Fruit fly (Drosophila melanogaster) whole organism: ENCODE data around the gene CG15579.

Experiments used
- CG8478 ChIP-seq: fragments of >200 bp; optimal IDR thresholded peaks from 2 replicates; lab custom pipeline; 2018; ENCODE audit warnings: inconsistent platforms
- Dll ChIP-seq: fragments of >200 bp; optimal IDR thresholded peaks from 2 replicates; lab custom pipeline; 2017
- EcR ChIP-seq, 2 experiments: fragments of >200 bp; optimal IDR thresholded peaks; 2 replicates each; lab custom pipeline; 2017; ENCODE audit warnings: missing biosample characterization in 2 of 2, missing genetic modification characterization in 2 of 2, missing genetic modification reagents in 2 of 2
- pan ChIP-seq: fragments of >200 bp; optimal IDR thresholded peaks from 2 replicates; lab custom pipeline; 2017
- psq ChIP-seq: fragments of >200 bp; optimal IDR thresholded peaks from 2 replicates; lab custom pipeline; 2017
- usp ChIP-seq: fragments of >200 bp; optimal IDR thresholded peaks from 2 replicates; lab custom pipeline; 2017; ENCODE audit warnings: missing biosample characterization, missing genetic modification characterization, mixed read lengths

The CG15579 gene

DNA sequence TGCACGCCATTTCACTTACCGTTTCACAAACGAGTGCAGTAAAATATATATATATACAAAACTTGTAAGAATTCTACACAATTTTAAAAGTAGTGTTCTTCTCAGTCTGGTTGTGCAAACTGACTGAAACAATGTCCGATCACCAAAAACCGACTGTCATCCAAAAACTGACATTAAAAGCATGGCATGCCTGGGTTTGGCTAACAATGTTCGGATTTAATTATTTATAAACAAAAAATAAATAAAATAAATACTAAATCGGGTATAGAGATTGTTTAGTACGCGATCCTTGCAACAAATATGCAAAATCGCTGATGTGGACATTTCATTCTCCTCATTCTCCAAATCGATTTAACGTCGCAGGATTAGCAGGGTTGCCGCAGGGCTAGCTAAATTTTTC lies 9.4 kb downstream of the CG15579 start, which contains the start of gene CG12692:
Gene CG12692 (minus strand): TSS at position 101 of the 400 bp plus-strand sequence.
- TF ChIP-seq psq (lab: Kevin White, UChicago): no peak
- TF ChIP-seq pan: no peak
- TF ChIP-seq Dll (lab: Kevin White, UChicago): no peak
- no peak for TF ChIP-seq usp
- no peak for TF ChIP-seq CG8478 (lab: Kevin White, UChicago)
- TF ChIP-seq EcR (GFP tag; optimal IDR thresholded peaks at IDR 0.05; lab: Kevin White, UChicago): no peak

DNA sequence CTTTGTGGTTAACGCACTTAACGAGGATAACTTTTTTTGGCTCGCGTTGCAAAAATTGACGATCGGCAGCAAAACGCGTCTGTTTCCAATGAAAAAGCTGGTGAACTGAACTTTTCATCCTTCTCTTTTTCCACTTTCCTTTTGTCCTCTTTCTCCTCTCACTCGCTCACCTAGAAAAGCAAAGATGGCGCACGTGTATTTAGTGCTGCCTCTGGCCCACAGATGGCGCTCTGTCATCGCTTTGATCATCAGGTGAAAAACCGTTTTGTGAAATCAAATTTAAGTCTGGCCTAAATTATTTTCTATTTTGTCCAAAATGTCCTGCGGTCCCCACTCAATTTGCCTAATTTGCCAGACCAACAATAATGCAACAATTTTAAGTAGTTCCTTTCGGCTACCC lies 18.2 kb downstream of the CG15579 start:
- TF ChIP-seq pan: no peak
- no peak for TF ChIP-seq psq (lab: Kevin White, UChicago)
- no peak for TF ChIP-seq usp
- no peak for TF ChIP-seq EcR (GFP tag; optimal IDR thresholded peaks at IDR 0.05; lab: Kevin White, UChicago)
- no peak for TF ChIP-seq CG8478 (lab: Kevin White, UChicago)
- no peak for TF ChIP-seq Dll (lab: Kevin White, UChicago)

DNA sequence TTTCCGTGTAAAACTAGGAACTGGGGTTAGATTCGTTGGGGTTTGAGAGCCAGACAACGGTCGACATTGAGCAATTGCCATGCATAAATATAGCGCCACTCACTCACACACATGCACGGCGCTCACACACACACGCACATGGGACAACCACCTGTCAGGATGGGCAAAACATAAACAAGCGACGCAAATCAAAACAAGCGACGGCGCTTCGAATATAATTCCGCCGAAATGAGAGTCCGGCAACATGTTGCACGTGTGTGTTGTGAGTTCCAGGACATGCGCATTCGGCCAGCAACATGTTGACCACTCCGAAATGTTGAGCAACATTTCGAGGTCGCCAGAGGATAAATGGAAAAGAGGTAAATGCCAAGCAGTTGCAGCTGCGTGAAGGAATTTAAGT lies 30.8 kb downstream of the CG15579 start:
- TF ChIP-seq EcR (GFP tag; optimal IDR thresholded peaks at IDR 0.05; lab: Kevin White, UChicago) (no peak), pan (no peak), usp (no peak), CG8478 (lab: Kevin White, UChicago) (no peak), Dll (lab: Kevin White, UChicago) (no peak), psq (lab: Kevin White, UChicago) (no peak)

DNA sequence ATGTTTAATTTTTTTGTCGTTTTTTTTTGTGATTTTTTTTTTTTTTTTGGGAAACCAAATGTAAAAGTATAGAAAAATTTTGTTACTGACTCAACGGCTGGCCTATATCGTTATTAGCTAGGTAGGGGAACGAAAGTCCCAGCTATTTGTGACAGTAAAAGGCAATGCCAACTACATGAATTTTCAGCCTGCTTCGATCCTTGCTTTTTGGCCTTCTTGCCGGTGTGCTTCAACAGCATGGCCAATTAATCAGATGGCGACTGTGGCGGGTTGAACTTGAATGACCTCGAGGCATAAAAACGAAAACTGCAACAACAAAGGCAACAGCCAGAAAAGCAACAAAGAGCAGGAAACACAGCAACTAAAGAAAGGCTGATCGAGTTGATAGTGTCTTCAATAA lies 33.7 kb downstream of the CG15579 start, which contains the start of gene CG15578:
Gene CG15578 (minus strand): TSS at position 101 of the 400 bp plus-strand sequence.
- TF ChIP-seq EcR (GFP tag; optimal IDR thresholded peaks at IDR 0.05; lab: Kevin White, UChicago) (no peak), CG8478 (lab: Kevin White, UChicago) (no peak), Dll (lab: Kevin White, UChicago) (no peak), psq (lab: Kevin White, UChicago) (no peak), pan (no peak), usp (no peak)

DNA sequence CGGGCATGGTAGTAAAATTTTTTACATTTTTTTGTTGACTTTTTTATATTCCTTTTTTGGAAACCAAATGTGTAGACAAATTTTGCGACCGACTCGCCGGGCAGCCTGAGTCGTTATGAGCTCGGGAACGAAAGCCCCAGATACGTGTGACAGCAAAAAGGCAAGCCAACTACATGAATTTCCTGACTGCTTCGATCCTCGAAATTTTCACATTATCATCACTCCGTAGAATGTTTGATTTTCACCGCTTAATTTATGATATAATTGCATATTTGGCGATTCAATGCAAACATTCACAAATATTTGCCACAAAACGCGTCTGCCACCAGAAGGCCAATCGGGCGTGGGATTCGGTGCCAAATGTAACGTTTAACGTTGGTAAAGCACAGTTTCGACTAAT lies 34.7 kb downstream of the CG15579 start, which contains the start of gene CG15577:
Gene CG15577 (minus strand): TSS at position 101 of the 400 bp plus-strand sequence.
- no peak for TF ChIP-seq pan
- no peak for TF ChIP-seq Dll (lab: Kevin White, UChicago)
- no peak for TF ChIP-seq CG8478 (lab: Kevin White, UChicago)
- no peak for TF ChIP-seq EcR (GFP tag; optimal IDR thresholded peaks at IDR 0.05; lab: Kevin White, UChicago)
- no peak for TF ChIP-seq psq (lab: Kevin White, UChicago)
- no peak for TF ChIP-seq usp

DNA sequence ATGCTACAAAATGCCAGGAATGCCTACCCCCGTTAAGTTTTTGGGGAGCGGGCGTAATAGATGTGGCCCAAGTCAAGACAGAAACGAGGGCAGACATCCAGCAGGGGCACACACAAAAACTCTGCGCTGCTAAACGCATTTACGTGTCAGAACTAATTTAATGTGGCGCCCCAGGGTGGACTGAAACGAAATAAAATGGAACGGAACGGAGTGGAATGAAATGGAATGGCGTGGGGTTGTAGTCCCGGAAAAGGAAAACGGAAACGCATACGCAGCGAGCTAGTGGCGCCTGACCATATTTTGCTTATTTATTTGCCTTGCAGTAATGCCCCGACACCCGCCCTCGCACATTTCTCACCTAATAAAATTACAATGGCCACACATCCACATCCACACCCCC lies 38.1 kb downstream of the CG15579 start:
- TF ChIP-seq usp: no peak

DNA sequence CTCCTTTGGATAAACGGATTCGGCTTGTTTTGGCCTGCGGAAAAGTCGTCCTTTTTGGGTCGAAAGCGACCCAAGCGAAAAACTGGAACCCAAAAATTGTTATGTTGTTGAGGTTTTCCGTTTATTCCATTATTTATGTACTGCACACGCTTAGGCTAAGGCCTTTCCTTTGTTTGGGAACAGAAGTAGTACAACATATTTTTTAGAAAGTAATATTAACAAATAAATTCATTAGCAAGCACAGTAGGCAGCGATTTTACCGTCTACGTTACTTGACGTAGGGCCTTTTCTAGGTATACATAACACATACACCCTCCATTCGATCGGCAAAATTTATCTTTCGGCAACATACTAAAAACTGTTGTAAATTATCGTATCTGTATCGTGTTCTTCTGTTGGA lies 43.2 kb downstream of the CG15579 start, which contains the start of gene CG15572:
Gene CG15572 (plus strand): TSS at position 301 of the 400 bp plus-strand sequence.
- TF ChIP-seq CG8478 (lab: Kevin White, UChicago) (no peak), Dll (lab: Kevin White, UChicago) (no peak), psq (lab: Kevin White, UChicago) (no peak), usp (no peak), pan (no peak), EcR (GFP tag; optimal IDR thresholded peaks at IDR 0.05; lab: Kevin White, UChicago) (no peak)

DNA sequence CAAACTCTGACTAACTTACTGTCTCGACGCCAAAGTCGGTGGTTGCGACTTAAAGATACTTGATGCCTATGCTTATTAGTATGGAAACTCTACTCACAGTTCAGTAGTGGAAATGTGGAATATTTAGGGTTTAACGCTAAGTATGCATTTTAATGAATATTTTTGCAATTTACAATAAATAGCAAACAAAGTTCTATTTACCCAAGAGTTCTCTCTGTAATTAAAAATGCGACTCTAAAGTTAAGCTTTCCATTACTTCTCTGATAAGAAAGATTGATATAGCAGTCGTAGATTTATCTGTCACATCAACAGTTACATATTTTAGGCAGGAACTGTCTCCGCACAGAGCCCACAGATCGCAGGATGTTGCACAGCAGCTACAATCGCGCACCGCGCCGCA lies 45.8 kb downstream of the CG15579 start, which contains the start of gene CG12691:
Gene CG12691 (plus strand): TSS at position 301 of the 400 bp plus-strand sequence.
- TF ChIP-seq EcR (GFP tag; optimal IDR thresholded peaks at IDR 0.05; lab: Kevin White, UChicago) (no peak), usp (no peak), pan (no peak), psq (lab: Kevin White, UChicago) (no peak)

DNA sequence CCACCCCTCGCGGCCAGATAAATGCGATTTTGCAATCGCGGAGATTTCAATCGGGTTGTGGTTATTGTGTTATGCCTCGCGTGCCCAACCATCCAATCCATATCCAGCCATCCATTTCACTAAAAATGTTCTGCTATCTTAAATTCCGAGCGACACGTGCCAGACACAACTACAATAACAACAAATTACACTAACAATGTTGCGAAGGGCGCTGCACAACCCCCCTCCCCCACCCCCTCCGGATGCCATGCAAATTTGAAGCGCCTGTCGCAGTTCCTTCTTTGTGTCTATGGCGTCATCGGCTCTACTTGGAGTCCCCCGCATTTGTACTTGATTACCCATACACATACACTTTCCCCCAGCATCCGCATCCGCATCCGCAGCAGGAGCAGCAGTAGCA lies 46.3 kb downstream of the CG15579 start:
- TF ChIP-seq pan (no peak), usp (no peak), Dll (lab: Kevin White, UChicago) (no peak), EcR (GFP tag; optimal IDR thresholded peaks at IDR 0.05; lab: Kevin White, UChicago) (no peak), psq (lab: Kevin White, UChicago) (no peak), CG8478 (lab: Kevin White, UChicago) (no peak)

DNA sequence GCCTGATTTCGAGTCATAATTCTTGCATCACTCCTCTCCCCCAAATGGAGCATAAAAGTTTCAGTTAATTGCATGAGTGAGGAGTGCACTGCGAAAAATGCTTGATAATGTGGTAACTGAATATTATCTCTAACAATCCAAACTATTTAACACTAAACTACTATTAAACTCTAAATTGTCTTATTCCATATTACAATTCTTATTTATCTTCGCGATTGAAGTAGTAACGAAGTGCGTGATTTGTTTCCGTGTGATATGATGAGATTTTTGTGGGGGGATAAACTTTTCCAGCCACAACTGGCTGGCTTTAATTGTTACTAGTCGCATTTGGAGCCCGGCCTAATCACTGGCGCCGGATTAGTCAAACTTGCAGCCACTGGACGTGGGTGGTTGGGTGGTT lies 47.3 kb downstream of the CG15579 start:
- no peak for TF ChIP-seq Dll (lab: Kevin White, UChicago)

DNA sequence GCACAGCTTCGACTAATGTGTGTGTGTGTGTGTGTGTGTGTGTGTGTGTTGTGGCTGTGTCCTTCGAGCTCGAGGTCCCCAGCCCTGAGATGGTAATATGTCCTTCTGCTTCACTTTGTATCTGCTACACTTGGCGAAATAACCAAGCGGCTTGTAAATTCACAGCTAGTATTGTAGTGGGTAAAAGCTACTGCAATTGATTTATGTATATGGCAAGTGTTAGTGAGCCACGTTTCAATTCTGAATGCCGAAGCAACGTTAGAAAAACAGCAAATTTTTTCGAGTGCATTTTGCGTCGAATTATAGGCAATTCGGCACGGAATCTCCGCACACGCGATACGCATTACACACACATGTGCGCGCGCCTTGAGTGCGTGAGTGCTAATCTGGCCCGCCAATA lies 48.9 kb downstream of the CG15579 start:
- no peak for TF ChIP-seq usp
- no peak for TF ChIP-seq CG8478 (lab: Kevin White, UChicago)
- no peak for TF ChIP-seq pan
- no peak for TF ChIP-seq psq (lab: Kevin White, UChicago)
- TF ChIP-seq EcR (GFP tag; optimal IDR thresholded peaks at IDR 0.05; lab: Kevin White, UChicago): no peak
- no peak for TF ChIP-seq Dll (lab: Kevin White, UChicago)
